Worm (Caenorhabditis elegans) whole organism, L1 larva: ENCODE results near the gene T27E4.1.

Experiments
- ceh-8 ChIP-seq: fragments of 200-800 bp; sonication (Bioruptor generic); optimal IDR thresholded peaks from 2 replicates; lab custom pipeline; 2018; ENCODE audit warnings: mild to moderate bottlenecking, missing genetic modification characterization, moderate library complexity, missing compliant biosample characterization
- ces-1 ChIP-seq: fragments of 150-350 bp; optimal IDR thresholded peaks from 2 replicates; lab custom pipeline; 2014; ENCODE audit warnings: missing biosample characterization, missing genetic modification reagents, missing genetic modification characterization
- egl-27 ChIP-seq, 2 experiments: fragments of 150-350 bp in 1 of 2; sonication (generic microtip); optimal IDR thresholded peaks; 3 replicates each; lab custom pipeline; 2017 to 2018; ENCODE audit warnings: missing biosample characterization in 2 of 2, missing genetic modification characterization in 2 of 2, missing genetic modification reagents in 2 of 2
- nhr-76 ChIP-seq: sonication (generic microtip); optimal IDR thresholded peaks from 2 replicates; lab custom pipeline; 2017; ENCODE audit warnings: missing biosample characterization, missing genetic modification characterization
- snu-23 ChIP-seq: sonication (generic microtip); optimal IDR thresholded peaks from 2 replicates; lab custom pipeline; 2016; ENCODE audit warnings: missing genetic modification characterization, missing compliant biosample characterization
- tbx-2 ChIP-seq: sonication (generic microtip); optimal IDR thresholded peaks from 2 replicates; lab custom pipeline; 2016; ENCODE audit warnings: missing genetic modification characterization, missing compliant biosample characterization
- zag-1 ChIP-seq: fragments of 150-350 bp; optimal IDR thresholded peaks from 2 replicates; lab custom pipeline; 2014; ENCODE audit warnings: missing biosample characterization, missing genetic modification characterization
- zip-4 ChIP-seq: fragments of 200-800 bp; sonication (Bioruptor generic); optimal IDR thresholded peaks from 2 replicates; lab custom pipeline; 2018; ENCODE audit warnings: mild to moderate bottlenecking, missing genetic modification characterization, moderate library complexity, missing compliant biosample characterization

- TF ChIP-seq zip-4 (GFP tag; lab: Kevin White, UChicago) (no peak), tbx-2 (tag; lab: Kevin White, UChicago) (no peak), ces-1 (GFP tag; lab: Kevin White, UChicago) (no peak), snu-23 (peak; percentile 54), zag-1 (tag; lab: Kevin White, UChicago) (no peak), ceh-8 (peak; percentile 9), egl-27 (tag; optimal IDR thresholded peaks at IDR 0.05; lab: Kevin White, UChicago) (no peak), nhr-76 (tag; lab: Kevin White, UChicago) (no peak)
These were observed 36.4 kb downstream of the T27E4.1 start for ce11 chrV:9128562-9128961.
